Worm (Caenorhabditis elegans) whole organism, young adult: ENCODE results near the gene F40A3.3.

Source experiments
- B0019.2 ChIP-seq: fragments of 200-800 bp; sonication (Bioruptor generic); conservative IDR thresholded peaks from 2 replicates; pipeline ENCODE4 v1.3.6; 2022; ENCODE audit warnings: missing genetic modification reagents, missing genetic modification characterization, missing compliant biosample characterization
- C06A6.2 ChIP-seq: fragments of 200-800 bp; sonication (Bioruptor generic); conservative IDR thresholded peaks from 2 replicates; pipeline ENCODE4 v1.3.6; 2022; ENCODE audit warnings: missing genetic modification characterization, missing compliant biosample characterization
- F23B12.7 ChIP-seq: sonication (generic microtip); optimal IDR thresholded peaks from 2 replicates; lab custom pipeline; 2017; ENCODE audit warnings: missing genetic modification characterization, mild to moderate bottlenecking, missing compliant biosample characterization, antibody characterized with exemption, moderate library complexity; ENCODE audit not compliant: insufficient read depth
- F33H1.4 ChIP-seq: fragments of 200-800 bp; sonication (Bioruptor generic); IDR thresholded peaks from 2 replicates; pipeline ENCODE4 v1.3.6; 2022; ENCODE audit warnings: missing genetic modification reagents, missing genetic modification characterization, missing compliant biosample characterization
- F52B5.7 ChIP-seq: sonication (generic microtip); optimal IDR thresholded peaks from 2 replicates; lab custom pipeline; 2016; ENCODE audit warnings: mild to moderate bottlenecking, missing genetic modification characterization, missing compliant biosample characterization
- F55B11.4 ChIP-seq: sonication (generic microtip); optimal IDR thresholded peaks from 2 replicates; lab custom pipeline; 2016; ENCODE audit warnings: missing compliant biosample characterization, missing genetic modification characterization, borderline replicate concordance; ENCODE audit not compliant: insufficient read depth
- F57C9.4 ChIP-seq: sonication (generic microtip); optimal IDR thresholded peaks from 2 replicates; lab custom pipeline; 2017; ENCODE audit warnings: mild to moderate bottlenecking, missing genetic modification characterization, missing compliant biosample characterization
- T26A5.8 ChIP-seq: sonication (generic microtip); optimal IDR thresholded peaks from 2 replicates; lab custom pipeline; 2016; ENCODE audit warnings: missing genetic modification characterization, missing compliant biosample characterization
- Y53F4B.3 ChIP-seq: fragments of 200-800 bp; sonication (Bioruptor generic); IDR thresholded peaks from 2 replicates; pipeline ENCODE4 v1.3.6; 2022; ENCODE audit warnings: missing genetic modification reagents, missing genetic modification characterization, missing compliant biosample characterization
- Y67H2A.10 ChIP-seq: fragments of 200-800 bp; sonication (Bioruptor generic); conservative IDR thresholded peaks from 2 replicates; pipeline ENCODE4 v1.3.6; 2022; ENCODE audit warnings: missing genetic modification reagents, missing genetic modification characterization, missing compliant biosample characterization
- Y95B8A.8 ChIP-seq: fragments of 200-800 bp; sonication (Bioruptor generic); IDR thresholded peaks from 2 replicates; pipeline ENCODE4 v1.3.6; 2022; ENCODE audit warnings: missing genetic modification reagents, missing genetic modification characterization, missing compliant biosample characterization
- attf-3 ChIP-seq: fragments of 200-800 bp; sonication (Bioruptor generic); conservative IDR thresholded peaks from 2 replicates; pipeline ENCODE4 v1.3.6; 2022; ENCODE audit warnings: missing genetic modification reagents, missing genetic modification characterization, missing compliant biosample characterization
- bed-1 ChIP-seq: fragments of 200-800 bp; sonication (Bioruptor generic); IDR thresholded peaks from 2 replicates; pipeline ENCODE4 v1.3.6; 2022; ENCODE audit warnings: missing genetic modification reagents, missing genetic modification characterization, missing compliant biosample characterization
- cebp-2 ChIP-seq: fragments of 200-800 bp; sonication (Bioruptor generic); IDR thresholded peaks from 2 replicates; pipeline ENCODE4 v1.3.6; 2022; ENCODE audit warnings: missing genetic modification characterization, missing compliant biosample characterization
- ceh-40 ChIP-seq: fragments of 200-800 bp; sonication (Bioruptor generic); IDR thresholded peaks from 2 replicates; pipeline ENCODE4 v1.3.6; 2022; ENCODE audit warnings: missing genetic modification characterization, missing compliant biosample characterization
- chd-7 ChIP-seq: sonication (generic microtip); optimal IDR thresholded peaks from 2 replicates; lab custom pipeline; 2016; ENCODE audit warnings: mild to moderate bottlenecking, missing genetic modification characterization, moderate library complexity, missing compliant biosample characterization
- dpff-1 ChIP-seq: sonication (generic microtip); optimal IDR thresholded peaks from 2 replicates; lab custom pipeline; 2017; ENCODE audit warnings: mild to moderate bottlenecking, missing genetic modification characterization, missing compliant biosample characterization
- dpl-1 ChIP-seq: fragments of 150-350 bp; optimal IDR thresholded peaks from 2 replicates; lab custom pipeline; 2014; ENCODE audit warnings: missing biosample characterization, missing genetic modification reagents, missing genetic modification characterization
- egl-44 ChIP-seq: fragments of 200-800 bp; sonication (Bioruptor generic); IDR thresholded peaks from 2 replicates; pipeline ENCODE4 v1.3.6; 2022; ENCODE audit warnings: missing genetic modification reagents, missing genetic modification characterization, missing compliant biosample characterization
- egrh-3 ChIP-seq: fragments of 200-800 bp; sonication (Bioruptor generic); IDR thresholded peaks from 2 replicates; pipeline ENCODE4 v1.3.6; 2022; ENCODE audit warnings: missing genetic modification reagents, missing genetic modification characterization, missing compliant biosample characterization
- ekl-4 ChIP-seq: fragments of 200-800 bp; sonication (Bioruptor generic); IDR thresholded peaks from 2 replicates; pipeline ENCODE4 v1.3.6; 2022; ENCODE audit warnings: missing genetic modification reagents, missing genetic modification characterization, missing compliant biosample characterization
- hmg-1.2 ChIP-seq: fragments of 200-800 bp; sonication (Bioruptor generic); IDR thresholded peaks from 2 replicates; pipeline ENCODE4 v1.3.6; 2022; ENCODE audit warnings: missing genetic modification reagents, missing genetic modification characterization, missing compliant biosample characterization
- hmg-20 ChIP-seq: fragments of 200-800 bp; sonication (Bioruptor generic); IDR thresholded peaks from 2 replicates; pipeline ENCODE4 v1.3.6; 2022; ENCODE audit warnings: missing genetic modification reagents, missing genetic modification characterization, missing compliant biosample characterization
- lag-1 ChIP-seq: fragments of 200-800 bp; sonication (Bioruptor generic); IDR thresholded peaks from 2 replicates; pipeline ENCODE4 v1.3.6; 2022; ENCODE audit warnings: missing genetic modification reagents, missing genetic modification characterization, missing compliant biosample characterization
- let-607 ChIP-seq, 2 experiments: fragments of 200-800 bp in 1 of 2; sonication (Bioruptor generic) in 1 of 2; sonication (generic microtip) in 1 of 2; optimal IDR thresholded peaks; 2 replicates each; lab custom pipeline; 2016 to 2018; ENCODE audit warnings: mild to moderate bottlenecking in 2 of 2, missing compliant biosample characterization in 2 of 2, missing genetic modification characterization in 2 of 2, moderate library complexity in 2 of 2, missing genotype in 1 of 2
- lin-26 ChIP-seq: fragments of 200-800 bp; sonication (Bioruptor generic); IDR thresholded peaks from 2 replicates; pipeline ENCODE4 v1.3.6; 2022; ENCODE audit warnings: missing genetic modification reagents, missing genetic modification characterization, missing compliant biosample characterization
- lir-1 ChIP-seq: fragments of 200-800 bp; sonication (Bioruptor generic); conservative IDR thresholded peaks from 2 replicates; pipeline ENCODE4 v1.3.6; 2022; ENCODE audit warnings: missing genetic modification reagents, missing genetic modification characterization, missing compliant biosample characterization
- madf-10 ChIP-seq: sonication (generic microtip); optimal IDR thresholded peaks from 2 replicates; lab custom pipeline; 2016; ENCODE audit warnings: mild to moderate bottlenecking, missing genetic modification characterization, missing compliant biosample characterization
- madf-3 ChIP-seq: fragments of 200-800 bp; sonication (Bioruptor generic); IDR thresholded peaks from 2 replicates; pipeline ENCODE4 v1.3.6; 2022; ENCODE audit warnings: missing genetic modification reagents, missing genetic modification characterization, missing compliant biosample characterization
- mel-28 ChIP-seq: sonication (generic microtip); optimal IDR thresholded peaks from 2 replicates; lab custom pipeline; 2016; ENCODE audit warnings: borderline replicate concordance, mild to moderate bottlenecking, missing genetic modification characterization, missing compliant biosample characterization
- pbrm-1 ChIP-seq: fragments of 200-800 bp; sonication (Bioruptor generic); IDR thresholded peaks from 2 replicates; pipeline ENCODE4 v1.3.6; 2022; ENCODE audit warnings: missing genetic modification reagents, missing genetic modification characterization, missing compliant biosample characterization
- pha-4 ChIP-seq: fragments of 150-350 bp; sonication (generic microtip); optimal IDR thresholded peaks from 2 replicates; lab custom pipeline; 2014; ENCODE audit warnings: missing biosample characterization, missing genetic modification reagents, missing genetic modification characterization
- rcor-1 ChIP-seq: fragments of 200-800 bp; sonication (Bioruptor generic); IDR thresholded peaks from 2 replicates; pipeline ENCODE4 v1.3.6; 2022; ENCODE audit warnings: missing genetic modification reagents, missing genetic modification characterization, missing compliant biosample characterization
- rec-8 ChIP-seq, 2 experiments: sonication (generic microtip); optimal IDR thresholded peaks; 2 replicates each; lab custom pipeline; 2016; ENCODE audit warnings: mild to moderate bottlenecking in 2 of 2, missing genetic modification characterization in 2 of 2, missing genetic modification reagents in 2 of 2, missing genotype in 2 of 2, missing biosample characterization in 1 of 2, missing compliant biosample characterization in 1 of 2, moderate library complexity in 1 of 2
- snpc-1.1 ChIP-seq: sonication (generic microtip); optimal IDR thresholded peaks from 2 replicates; lab custom pipeline; 2017; ENCODE audit warnings: missing genetic modification characterization, mild to moderate bottlenecking, missing compliant biosample characterization, antibody characterized with exemption, moderate library complexity, missing genotype, missing genetic modification reagents; ENCODE audit not compliant: insufficient read depth
- snpc-3.4 ChIP-seq: sonication (generic microtip); optimal IDR thresholded peaks from 2 replicates; lab custom pipeline; 2017; ENCODE audit warnings: missing genetic modification characterization, mild to moderate bottlenecking, missing compliant biosample characterization, antibody characterized with exemption, moderate library complexity, missing genotype, missing genetic modification reagents
- sptf-2 ChIP-seq: fragments of 200-800 bp; sonication (Bioruptor generic); optimal IDR thresholded peaks from 2 replicates; lab custom pipeline; 2018; ENCODE audit warnings: mild to moderate bottlenecking, missing genetic modification characterization, missing compliant biosample characterization
- ztf-28 ChIP-seq: fragments of 200-800 bp; sonication (Bioruptor generic); IDR thresholded peaks from 2 replicates; pipeline ENCODE4 v1.3.6; 2022; ENCODE audit warnings: missing genetic modification reagents, missing genetic modification characterization, missing compliant biosample characterization
- ztf-3 ChIP-seq: fragments of 200-800 bp; sonication (Bioruptor generic); optimal IDR thresholded peaks from 2 replicates; lab custom pipeline; 2018; ENCODE audit warnings: mild to moderate bottlenecking, missing genetic modification characterization, missing compliant biosample characterization
- ztf-6 ChIP-seq: fragments of 200-800 bp; sonication (Bioruptor generic); IDR thresholded peaks from 2 replicates; pipeline ENCODE4 v1.3.6; 2022; ENCODE audit warnings: missing genetic modification reagents, missing genetic modification characterization, missing compliant biosample characterization

The F40A3.3 gene

ce11 chrV:7893812-7894381 lies 16.7 kb downstream of the F40A3.3 start, which contains the start of gene F40A3.6:
Gene F40A3.6, minus strand, starts transcription at chrV:7893862.
- no peak for TF ChIP-seq snpc-3.4 (tag; lab: Kevin White, UChicago)
- TF ChIP-seq hmg-1.2 (GFP tag; lab: Robert Waterston, UW), result peak; percentile 22; the same call in 1 of the 2 replicates
- TF ChIP-seq, all 124 proteins: peak for 1

- no peak for TF ChIP-seq madf-10
- TF ChIP-seq Y67H2A.10, result no peak
- no peak for TF ChIP-seq dpl-1 (GFP tag; lab: Kevin White, UChicago)
- TF ChIP-seq F23B12.7 (tag; lab: Kevin White, UChicago), result no peak
- TF ChIP-seq Y53F4B.3 (GFP tag; lab: Robert Waterston, UW), result no peak
- no peak for TF ChIP-seq F57C9.4 (tag; lab: Kevin White, UChicago)
- TF ChIP-seq cebp-2 (GFP tag; lab: Robert Waterston, UW), result no peak
- TF ChIP-seq ztf-6 (GFP tag; lab: Robert Waterston, UW), result no peak
- TF ChIP-seq rcor-1 (GFP tag; lab: Robert Waterston, UW), result no peak
- TF ChIP-seq pbrm-1 (GFP tag; lab: Robert Waterston, UW), result no peak
These were observed 22.5 kb downstream of the F40A3.3 start, which contains the start of gene F40A3.7 for ce11 chrV:7899761-7900160. Gene F40A3.7, minus strand, starts transcription at chrV:7899861.

DNA sequence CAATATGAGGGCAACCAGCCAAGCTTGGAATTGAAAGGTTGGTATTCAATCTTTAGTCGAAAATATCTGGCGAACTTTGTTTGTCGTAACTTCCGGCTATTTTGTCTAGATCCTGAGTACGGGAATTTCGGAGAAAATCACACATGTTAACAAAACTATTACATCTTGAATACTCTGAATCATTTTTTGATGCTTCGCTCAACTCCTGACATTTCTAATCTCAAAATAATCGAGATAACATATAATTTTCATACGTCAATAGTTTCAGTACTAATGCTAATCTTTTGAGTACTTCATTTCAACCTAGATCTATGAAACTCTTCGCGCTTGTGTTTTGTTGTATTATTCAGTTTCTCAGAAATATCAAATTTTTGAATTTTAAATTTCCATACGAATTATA lies 24.0 kb downstream of the F40A3.3 start:
- TF ChIP-seq ztf-6 (GFP tag; lab: Robert Waterston, UW) (no peak), ztf-3 (GFP tag; lab: Kevin White, UChicago) (no peak), egrh-3 (no peak), C06A6.2 (GFP tag; lab: Robert Waterston, UW) (no peak), lir-1 (GFP tag; lab: Robert Waterston, UW) (no peak), dpff-1 (tag; lab: Kevin White, UChicago) (no peak), pha-4 (no peak), F33H1.4 (GFP tag; lab: Robert Waterston, UW) (no peak)
- TF ChIP-seq, all 124 proteins: peak for 0

DNA sequence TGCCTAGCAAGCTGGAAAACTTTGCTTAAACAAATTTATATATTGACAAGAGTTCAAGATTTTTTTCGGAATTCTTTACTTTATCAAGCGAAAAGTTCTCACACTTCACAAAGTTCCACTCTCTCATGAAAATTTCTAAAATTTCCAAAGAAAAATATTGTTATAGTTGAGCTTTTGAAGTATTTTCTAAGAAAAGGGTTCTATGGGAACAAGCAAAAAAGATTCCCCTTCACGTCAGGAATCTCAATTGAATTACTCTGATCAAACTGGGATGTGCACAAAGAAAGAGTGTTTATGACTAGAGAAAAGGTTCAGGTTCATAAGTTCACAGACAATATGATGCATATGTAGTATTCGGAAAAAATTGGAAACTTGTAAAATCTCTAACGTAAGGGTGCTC lies 27.1 kb downstream of the F40A3.3 start:
- TF ChIP-seq ztf-28 (no peak), Y95B8A.8 (GFP tag; lab: Robert Waterston, UW) (no peak), lir-1 (GFP tag; lab: Robert Waterston, UW) (no peak), bed-1 (GFP tag; lab: Robert Waterston, UW) (no peak), let-607 (tag; optimal IDR thresholded peaks at IDR 0.05; lab: Kevin White, UChicago) (no peak), mel-28 (tag; lab: Kevin White, UChicago) (no peak), snpc-3.4 (tag; lab: Kevin White, UChicago) (no peak), F23B12.7 (tag; lab: Kevin White, UChicago) (no peak)

ce11 chrV:7908431-7908830 lies 31.2 kb downstream of the F40A3.3 start:
- TF ChIP-seq sptf-2 (no peak), Y67H2A.10 (no peak), rec-8 (tag; optimal IDR thresholded peaks at IDR 0.05; lab: Kevin White, UChicago) (no peak), lag-1 (GFP tag; lab: Robert Waterston, UW) (no peak), T26A5.8 (tag; lab: Kevin White, UChicago) (no peak), egl-44 (GFP tag; lab: Robert Waterston, UW) (no peak), hmg-1.2 (GFP tag; lab: Robert Waterston, UW) (no peak), F55B11.4 (no peak), snpc-1.1 (no peak), attf-3 (GFP tag; lab: Robert Waterston, UW) (no peak), chd-7 (tag; lab: Kevin White, UChicago) (no peak), ceh-40 (GFP tag; lab: Robert Waterston, UW) (no peak), hmg-20 (GFP tag; lab: Robert Waterston, UW) (no peak), dpl-1 (GFP tag; lab: Kevin White, UChicago) (no peak), B0019.2 (GFP tag; lab: Robert Waterston, UW) (no peak), F52B5.7 (tag; lab: Kevin White, UChicago) (no peak), ekl-4 (GFP tag; lab: Robert Waterston, UW) (no peak), lin-26 (no peak), madf-3 (GFP tag; lab: Robert Waterston, UW) (no peak)
